Worm (Caenorhabditis elegans): Measurements from ENCODE around the gene nhr-36.

ce11 chrV:9224377-9224776 lies 37.0 kb downstream of the nhr-36 start:
- no peak for TF ChIP-seq flt-1 (GFP tag; IDR thresholded peaks at IDR 0.05)
- TF ChIP-seq ceh-36 (tag; optimal IDR thresholded peaks at IDR 0.05), result no peak
- TF ChIP-seq hmg-4 (GFP tag; optimal IDR thresholded peaks at IDR 0.05), result no peak
- no peak for TF ChIP-seq ceh-13 (GFP tag; optimal IDR thresholded peaks at IDR 0.05)
- TF ChIP-seq tra-4 (tag; optimal IDR thresholded peaks at IDR 0.05), result no peak
- TF ChIP-seq ama-1 (optimal IDR thresholded peaks at IDR 0.05), result no peak
- no peak for TF ChIP-seq aly-1 (tag; optimal IDR thresholded peaks at IDR 0.05)
- TF ChIP-seq scrt-1 (GFP tag; IDR thresholded peaks at IDR 0.05), result no peak
- no peak for TF ChIP-seq tbx-11 (GFP tag; IDR thresholded peaks at IDR 0.05)

All from whole organism, early embryonic.